Worm (Caenorhabditis elegans) whole organism, L1 larva: ENCODE results near the gene D1025.1.

Experiments used
- C04F5.9 ChIP-seq: sonication (generic microtip); optimal IDR thresholded peaks from 2 replicates; lab custom pipeline; 2016; ENCODE audit warnings: missing genetic modification characterization, missing compliant biosample characterization
- C16A3.4 ChIP-seq: fragments of 150-350 bp; optimal IDR thresholded peaks from 2 replicates; lab custom pipeline; 2014; ENCODE audit warnings: missing biosample characterization, missing genetic modification characterization
- C34B4.2 ChIP-seq: sonication (generic microtip); optimal IDR thresholded peaks from 2 replicates; lab custom pipeline; 2017; ENCODE audit warnings: mild to moderate bottlenecking, missing genetic modification characterization, missing compliant biosample characterization
- alr-1 ChIP-seq: fragments of 200-800 bp; sonication (Bioruptor generic); optimal IDR thresholded peaks from 2 replicates; lab custom pipeline; 2018; ENCODE audit warnings: borderline replicate concordance, mild to moderate bottlenecking, missing genetic modification characterization, missing compliant biosample characterization
- ama-1 ChIP-seq: fragments of 150-350 bp; optimal IDR thresholded peaks from 2 replicates; lab custom pipeline; 2014
- blmp-1 ChIP-seq: fragments of 150-350 bp; optimal IDR thresholded peaks from 2 replicates; lab custom pipeline; 2014; ENCODE audit warnings: missing biosample characterization, missing genetic modification characterization
- ceh-82 ChIP-seq, 3 experiments: fragments of 150-350 bp in 1 of 3; sonication (generic microtip) in 2 of 3; optimal IDR thresholded peaks; 2 replicates each; lab custom pipeline; 2014 to 2017; ENCODE audit warnings: missing biosample characterization in 3 of 3, missing genetic modification characterization in 3 of 3
- ceh-88 ChIP-seq: fragments of 200-800 bp; sonication (Bioruptor generic); IDR thresholded peaks from 2 replicates; pipeline ENCODE4 v1.3.6; 2022; ENCODE audit warnings: missing genetic modification characterization, missing compliant biosample characterization
- ceh-90 ChIP-seq: sonication (generic microtip); optimal IDR thresholded peaks from 2 replicates; lab custom pipeline; 2016; ENCODE audit warnings: missing genetic modification characterization, missing compliant biosample characterization
- efl-1 ChIP-seq, 4 experiments: fragments of 150-350 bp; optimal IDR thresholded peaks in 3 of 4; peaks in 1 of 4; 1 replicate in 1 of 4; 2 replicates in 3 of 4; lab custom pipeline; 2014; ENCODE audit warnings: missing biosample characterization in 2 of 4, missing genetic modification characterization in 2 of 4, missing genetic modification reagents in 2 of 4
- elt-2 ChIP-seq: sonication (generic microtip); optimal IDR thresholded peaks from 2 replicates; lab custom pipeline; 2016; ENCODE audit warnings: missing genetic modification characterization, mild to moderate bottlenecking, inconsistent platforms, missing compliant biosample characterization, missing genetic modification reagents
- fkh-10 ChIP-seq: sonication (generic microtip); optimal IDR thresholded peaks from 2 replicates; lab custom pipeline; 2017; ENCODE audit warnings: missing biosample characterization, missing genetic modification reagents, missing genetic modification characterization
- grh-1 ChIP-seq: fragments of 200-800 bp; sonication (Bioruptor generic); IDR thresholded peaks from 2 replicates; pipeline ENCODE4 v1.3.6; 2022; ENCODE audit warnings: missing genetic modification reagents, missing genetic modification characterization, missing compliant biosample characterization
- hlh-17 ChIP-seq: fragments of 200-800 bp; sonication (Bioruptor generic); optimal IDR thresholded peaks from 2 replicates; lab custom pipeline; 2018; ENCODE audit warnings: missing genetic modification characterization, mild to moderate bottlenecking, missing compliant biosample characterization, moderate library complexity, borderline replicate concordance
- hlh-4 ChIP-seq: sonication (generic microtip); optimal IDR thresholded peaks from 2 replicates; lab custom pipeline; 2016; ENCODE audit warnings: mild to moderate bottlenecking, missing genetic modification characterization, missing compliant biosample characterization
- lin-14 ChIP-seq: fragments of 200-800 bp; sonication (Bioruptor generic); optimal IDR thresholded peaks from 2 replicates; lab custom pipeline; 2018; ENCODE audit warnings: mild to moderate bottlenecking, missing genetic modification characterization, moderate library complexity, missing compliant biosample characterization
- lin-15B ChIP-seq: fragments of 150-350 bp; sonication (generic microtip); optimal IDR thresholded peaks from 3 replicates; lab custom pipeline; 2014; ENCODE audit warnings: missing biosample characterization, missing genetic modification characterization
- lin-35 ChIP-seq, 2 experiments: fragments of 150-350 bp; optimal IDR thresholded peaks; 2 replicates each; lab custom pipeline; 2014; ENCODE audit warnings: missing biosample characterization in 2 of 2, missing genetic modification characterization in 2 of 2, missing genetic modification reagents in 2 of 2
- lin-39 ChIP-seq: fragments of 150-350 bp; optimal IDR thresholded peaks from 2 replicates; lab custom pipeline; 2014; ENCODE audit warnings: missing biosample characterization, missing genetic modification reagents, missing genetic modification characterization
- lir-3 ChIP-seq: sonication (generic microtip); optimal IDR thresholded peaks from 2 replicates; lab custom pipeline; 2016; ENCODE audit warnings: mild to moderate bottlenecking, missing genetic modification characterization, moderate library complexity, missing compliant biosample characterization; ENCODE audit not compliant: poor library complexity
- mab-9 ChIP-seq: fragments of 200-800 bp; sonication (Bioruptor generic); IDR thresholded peaks from 2 replicates; pipeline ENCODE4 v1.3.6; 2022; ENCODE audit warnings: missing genetic modification reagents, missing genetic modification characterization, missing compliant biosample characterization
- mef-2 ChIP-seq: fragments of 150-350 bp; optimal IDR thresholded peaks from 2 replicates; lab custom pipeline; 2014; ENCODE audit warnings: missing biosample characterization, missing genetic modification characterization
- nhr-11 ChIP-seq: fragments of 150-350 bp; optimal IDR thresholded peaks from 2 replicates; lab custom pipeline; 2014; ENCODE audit warnings: missing biosample characterization, missing genetic modification characterization
- nhr-12 ChIP-seq: sonication (generic microtip); optimal IDR thresholded peaks from 2 replicates; lab custom pipeline; 2017; ENCODE audit warnings: missing biosample characterization, missing genetic modification characterization
- nhr-19 ChIP-seq: fragments of 200-800 bp; sonication (Bioruptor generic); conservative IDR thresholded peaks from 2 replicates; pipeline ENCODE4 v1.3.6; 2022; ENCODE audit warnings: missing genetic modification characterization, missing compliant biosample characterization
- nhr-20 ChIP-seq: sonication (generic microtip); optimal IDR thresholded peaks from 2 replicates; lab custom pipeline; 2016; ENCODE audit warnings: mild to moderate bottlenecking, missing genetic modification characterization, missing compliant biosample characterization
- nhr-28 ChIP-seq: fragments of 150-350 bp; optimal IDR thresholded peaks from 2 replicates; lab custom pipeline; 2014; ENCODE audit warnings: missing biosample characterization, missing genetic modification characterization
- nhr-71 ChIP-seq: sonication (generic microtip); optimal IDR thresholded peaks from 2 replicates; lab custom pipeline; 2016; ENCODE audit warnings: mild to moderate bottlenecking, missing genetic modification characterization, moderate library complexity, missing compliant biosample characterization
- nhr-77 ChIP-seq: fragments of 150-350 bp; optimal IDR thresholded peaks from 2 replicates; lab custom pipeline; 2014; ENCODE audit warnings: missing biosample characterization, missing genetic modification characterization
- nhr-85 ChIP-seq: sonication (generic microtip); peaks from one replicate; lab custom pipeline; 2016; ENCODE audit warnings: missing genetic modification characterization, inconsistent platforms, missing compliant biosample characterization
- pax-3 ChIP-seq: fragments of 200-800 bp; sonication (Bioruptor generic); optimal IDR thresholded peaks from 2 replicates; lab custom pipeline; 2018; ENCODE audit warnings: mild to moderate bottlenecking, missing genetic modification characterization, moderate library complexity, missing compliant biosample characterization
- rnt-1 ChIP-seq: sonication (generic microtip); optimal IDR thresholded peaks from 2 replicates; lab custom pipeline; 2016; ENCODE audit warnings: mild to moderate bottlenecking, missing genetic modification characterization, moderate library complexity, missing compliant biosample characterization
- snpc-4 ChIP-seq: fragments of 150-350 bp; optimal IDR thresholded peaks from 2 replicates; lab custom pipeline; 2014; ENCODE audit warnings: missing biosample characterization, missing genetic modification characterization
- snu-23 ChIP-seq: sonication (generic microtip); optimal IDR thresholded peaks from 2 replicates; lab custom pipeline; 2016; ENCODE audit warnings: missing genetic modification characterization, missing compliant biosample characterization
- sptf-1 ChIP-seq: fragments of 150-350 bp; optimal IDR thresholded peaks from 2 replicates; lab custom pipeline; 2014; ENCODE audit warnings: missing biosample characterization, missing genetic modification characterization
- tlp-1 ChIP-seq: fragments of 150-350 bp; optimal IDR thresholded peaks from 2 replicates; lab custom pipeline; 2014; ENCODE audit warnings: missing biosample characterization, missing genetic modification characterization
- unc-86 ChIP-seq: sonication (generic microtip); optimal IDR thresholded peaks from 2 replicates; lab custom pipeline; 2016; ENCODE audit warnings: missing genetic modification characterization, missing compliant biosample characterization
- unc-98 ChIP-seq: fragments of 200-800 bp; sonication (Bioruptor generic); IDR thresholded peaks from 2 replicates; pipeline ENCODE4 v1.3.6; 2022; ENCODE audit warnings: missing genetic modification characterization, missing compliant biosample characterization
- vab-15 ChIP-seq: sonication (generic microtip); optimal IDR thresholded peaks from 2 replicates; lab custom pipeline; 2017; ENCODE audit warnings: missing genotype, mild to moderate bottlenecking, missing genetic modification characterization, missing compliant biosample characterization
- xbp-1 ChIP-seq: sonication (generic microtip); optimal IDR thresholded peaks from 2 replicates; lab custom pipeline; 2016; ENCODE audit warnings: missing genetic modification characterization, missing compliant biosample characterization

D1025.1 gene

ce11 chrX:14565245-14565644, 44.7 kb downstream of the D1025.1 start (continued):
- TF ChIP-seq efl-1 (optimal IDR thresholded peaks at IDR 0.05; lab: Kevin White, UChicago) (no peak), efl-1 (GFP tag; optimal IDR thresholded peaks at IDR 0.05 in 1 of 2; lab: Kevin White, UChicago) (peak in 1 of 2 experiments; percentile 74), ceh-88 (GFP tag; lab: Robert Waterston, UW) (no peak), nhr-11 (no peak), hlh-17 (GFP tag; lab: Kevin White, UChicago) (no peak), snpc-4 (tag; lab: Kevin White, UChicago) (no peak)

- TF ChIP-seq grh-1 (GFP tag; lab: Robert Waterston, UW) (no peak), lin-39 (peak; percentile 66), ceh-88 (GFP tag; lab: Robert Waterston, UW) (no peak), sptf-1 (no peak), nhr-19 (GFP tag; lab: Robert Waterston, UW) (peak; percentile 62), elt-2 (tag; lab: Kevin White, UChicago) (no peak), mef-2 (tag; lab: Kevin White, UChicago) (no peak), nhr-85 (tag; lab: Kevin White, UChicago) (peak; percentile 68), lin-14 (GFP tag; lab: Kevin White, UChicago) (peak; percentile 71), blmp-1 (tag; lab: Kevin White, UChicago) (no peak), unc-86 (tag; lab: Kevin White, UChicago) (no peak), C04F5.9 (tag; lab: Kevin White, UChicago) (no peak), nhr-71 (tag; lab: Kevin White, UChicago) (peak; percentile 77), rnt-1 (peak; percentile 76), ceh-82 (tag; optimal IDR thresholded peaks at IDR 0.05; lab: Kevin White, UChicago) (no peak), snu-23 (GFP tag; lab: Kevin White, UChicago) (peak; percentile 41), efl-1 (optimal IDR thresholded peaks at IDR 0.05; lab: Kevin White, UChicago) (no peak), efl-1 (GFP tag; optimal IDR thresholded peaks at IDR 0.05 in 1 of 2; lab: Kevin White, UChicago) (no peak), lin-15B (tag; lab: Kevin White, UChicago) (no peak), tlp-1 (no peak), mab-9 (GFP tag; lab: Robert Waterston, UW) (no peak), nhr-77 (tag; lab: Kevin White, UChicago) (no peak), nhr-20 (peak; percentile 38)
Observed at ce11 chrX:14566047-14566446, 45.5 kb downstream of the D1025.1 start.

ce11 chrX:14568258-14568763, 47.7 kb downstream of the D1025.1 start:
- TF ChIP-seq vab-15 (no peak), nhr-12 (tag; lab: Kevin White, UChicago) (no peak), elt-2 (tag; lab: Kevin White, UChicago) (peak; percentile 4), unc-98 (no peak), C34B4.2 (no peak), nhr-85 (tag; lab: Kevin White, UChicago) (peak; percentile 56), pax-3 (tag; lab: Kevin White, UChicago) (no peak), ama-1 (lab: Kevin White, UChicago) (no peak)

- no peak for TF ChIP-seq lir-3 (tag; lab: Kevin White, UChicago)
- no peak for TF ChIP-seq nhr-28 (tag; lab: Kevin White, UChicago)
- no peak for TF ChIP-seq alr-1 (tag; lab: Kevin White, UChicago)
- TF ChIP-seq fkh-10: no peak
- no peak for TF ChIP-seq xbp-1
- TF ChIP-seq hlh-4 (tag; lab: Kevin White, UChicago): no peak
- no peak for TF ChIP-seq lin-35 (GFP tag; optimal IDR thresholded peaks at IDR 0.05; lab: Kevin White, UChicago)
- no peak for TF ChIP-seq ceh-90 (tag; lab: Kevin White, UChicago)
- TF ChIP-seq C16A3.4 (tag; lab: Kevin White, UChicago): no peak
- TF ChIP-seq sptf-1: no peak
- TF ChIP-seq pax-3 (tag; lab: Kevin White, UChicago): no peak
Observed at ce11 chrX:14571277-14571676, 50.7 kb downstream of the D1025.1 start.
